Worm (Caenorhabditis elegans) whole organism, midembryonic: ENCODE measurements around the gene crh-1.

Source experiments
- klf-2 ChIP-seq: fragments of 200-800 bp; sonication (Bioruptor generic); conservative IDR thresholded peaks from 2 replicates; pipeline ENCODE4 v1.3.6; 2022; ENCODE audit warnings: missing genetic modification reagents, missing genetic modification characterization, missing compliant biosample characterization
- ref-1 ChIP-seq: fragments of 200-800 bp; sonication (Bioruptor generic); conservative IDR thresholded peaks from 2 replicates; pipeline ENCODE4 v1.3.6; 2022; ENCODE audit warnings: missing genetic modification reagents, missing genetic modification characterization, missing compliant biosample characterization

DNA sequence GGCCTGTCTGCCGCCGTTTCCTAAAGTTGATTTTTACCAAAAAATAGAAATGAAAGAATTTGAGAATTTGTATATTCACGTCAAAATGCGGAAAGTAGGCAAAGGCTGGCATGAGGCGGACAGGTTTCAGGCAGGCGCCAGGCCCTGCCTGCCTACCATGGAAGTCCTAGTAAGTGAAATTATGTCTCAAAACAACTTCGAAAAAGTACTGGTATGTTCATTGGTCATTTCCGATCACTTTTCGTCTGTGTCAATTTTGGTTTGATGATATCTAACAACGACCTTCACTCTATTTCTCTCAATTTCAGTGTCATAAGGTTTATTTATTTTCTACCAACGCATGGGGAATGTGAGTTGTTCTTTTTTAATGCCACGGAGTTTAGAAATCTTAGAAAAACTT, 7.4 kb upstream of the crh-1 start, which contains the start of gene faah-6:
- TF ChIP-seq klf-2 (GFP tag; lab: Robert Waterston, UW) (no peak), ref-1 (no peak)
